Worm (Caenorhabditis elegans) whole organism, L3 larva: Measurements from ENCODE around the gene F49E8.8.

ENCODE experiments used
- ceh-82 ChIP-seq: fragments of 150-350 bp; optimal IDR thresholded peaks from 2 replicates; lab custom pipeline; 2014; ENCODE audit warnings: missing biosample characterization, missing genetic modification characterization
- daf-12 ChIP-seq: fragments of 150-350 bp; optimal IDR thresholded peaks from 2 replicates; lab custom pipeline; 2014; ENCODE audit warnings: missing biosample characterization, missing genetic modification reagents, missing genetic modification characterization
- nhr-11 ChIP-seq: fragments of 150-350 bp; optimal IDR thresholded peaks from 2 replicates; lab custom pipeline; 2014; ENCODE audit warnings: missing biosample characterization, missing genetic modification characterization
- unc-62 ChIP-seq: fragments of 150-350 bp; sonication (generic microtip); optimal IDR thresholded peaks from 4 replicates; lab custom pipeline; 2014; ENCODE audit warnings: missing biosample characterization, missing genetic modification reagents, missing genetic modification characterization
- zag-1 ChIP-seq: fragments of 150-350 bp; optimal IDR thresholded peaks from 2 replicates; lab custom pipeline; 2014; ENCODE audit warnings: missing biosample characterization, missing genetic modification characterization

- no peak for TF ChIP-seq daf-12
- no peak for TF ChIP-seq unc-62 (GFP tag; lab: Kevin White, UChicago)
- no peak for TF ChIP-seq ceh-82 (tag; lab: Kevin White, UChicago)
- no peak for TF ChIP-seq zag-1 (tag; lab: Kevin White, UChicago)
- no peak for TF ChIP-seq nhr-11
Measured at ce11 chrIV:7559237-7559636, 2.8 kb downstream of the F49E8.8 start.
